Fruit fly (Drosophila melanogaster): ENCODE measurements around the gene CG43965.
A peak's percentile ranks its signal among the peaks of the same experiment; 100 is the strongest.

Gene CG43965

DNA sequence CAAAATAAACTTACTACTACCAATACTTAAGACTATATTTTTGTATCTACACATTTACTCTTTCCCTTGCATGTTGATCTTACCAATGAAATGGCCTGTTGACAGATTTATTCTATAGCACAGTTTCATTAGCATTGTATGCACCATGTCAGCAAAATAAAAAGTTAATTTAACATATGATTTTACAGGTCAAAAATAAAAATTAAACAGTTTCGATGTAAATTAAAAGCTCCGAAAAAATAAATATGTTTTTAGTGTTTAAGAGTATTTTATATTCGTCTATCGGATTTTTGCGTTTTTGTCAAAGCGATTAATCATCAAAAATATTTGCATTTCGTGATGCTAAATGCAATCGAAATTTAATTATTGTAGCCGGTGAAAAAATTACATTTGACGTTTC lies 22.7 kb upstream of the CG43965 start (continued):
- TF ChIP-seq CG31441 (GFP tag; IDR thresholded peaks at IDR 0.05) (0 out of 2 replicates have a peak, but pooled peaks have one; percentile 11), shn (GFP tag; optimal IDR thresholded peaks at IDR 0.05) (no peak), ranshi (GFP tag; IDR thresholded peaks at IDR 0.05) (no peak), CG7271 (tag; optimal IDR thresholded peaks at IDR 0.05) (no peak), Hr51 (GFP tag; optimal IDR thresholded peaks at IDR 0.05) (peak in 1 of 2 experiments; percentile 7), CG3065 (GFP tag; optimal IDR thresholded peaks at IDR 0.05) (no peak), fd64A (GFP tag; optimal IDR thresholded peaks at IDR 0.05) (no peak), prd (optimal IDR thresholded peaks at IDR 0.05) (no peak), prd (GFP tag; IDR thresholded peaks at IDR 0.05) (no peak), CG1832 (GFP tag; optimal IDR thresholded peaks at IDR 0.05) (no peak), CG2712 (tag; optimal IDR thresholded peaks at IDR 0.05) (peak; percentile 12), Doc3 (GFP tag; IDR thresholded peaks at IDR 0.05; ENCODE audit: partially characterized antibody) (no peak), dan (GFP tag; IDR thresholded peaks at IDR 0.05) (no peak), Awh (GFP tag; IDR thresholded peaks at IDR 0.05) (0 out of 2 replicates have a peak, but pooled peaks have one; percentile 9), CG1024 (GFP tag; IDR thresholded peaks at IDR 0.05) (no peak), pzg (GFP tag; optimal IDR thresholded peaks at IDR 0.05) (no peak), unpg (GFP tag; optimal IDR thresholded peaks at IDR 0.05) (no peak), dmrt11E (tag; optimal IDR thresholded peaks at IDR 0.05) (no peak), CG12391 (tag; optimal IDR thresholded peaks at IDR 0.05) (no peak), gce (GFP tag; IDR thresholded peaks at IDR 0.05) (no peak), CG6272 (GFP tag; IDR thresholded peaks at IDR 0.05) (no peak), HLH4C (GFP tag; IDR thresholded peaks at IDR 0.05; ENCODE audit: partially characterized antibody) (no peak), CG3847 (GFP tag; IDR thresholded peaks at IDR 0.05) (no peak), D19A (tag; optimal IDR thresholded peaks at IDR 0.05) (peak; percentile 91), al (GFP tag; IDR thresholded peaks at IDR 0.05) (no peak), D (optimal IDR thresholded peaks at IDR 0.05) (no peak), D (GFP tag; optimal IDR thresholded peaks at IDR 0.05) (no peak), CG14667 (GFP tag; IDR thresholded peaks at IDR 0.05) (no peak), HmgD (GFP tag; optimal IDR thresholded peaks at IDR 0.05) (no peak), CG4820 (GFP tag; optimal IDR thresholded peaks at IDR 0.05) (no peak), Adf1 (GFP tag; IDR thresholded peaks at IDR 0.05) (no peak), CG11560 (tag; IDR thresholded peaks at IDR 0.05) (no peak), Dip3 (GFP tag; optimal IDR thresholded peaks at IDR 0.05) (no peak), Hey (tag; optimal IDR thresholded peaks at IDR 0.05) (no peak), caup (GFP tag; optimal IDR thresholded peaks at IDR 0.05; ENCODE audit: severe bottlenecking) (no peak), CG2678 (tag; optimal IDR thresholded peaks at IDR 0.05) (peak; percentile 15), Usf (GFP tag; optimal IDR thresholded peaks at IDR 0.05) (no peak), gem (tag; optimal IDR thresholded peaks at IDR 0.05) (peak; percentile 26), CG4424 (GFP tag; optimal IDR thresholded peaks at IDR 0.05) (no peak), CG1529 (GFP tag; optimal IDR thresholded peaks at IDR 0.05) (no peak), CG17328 (GFP tag; IDR thresholded peaks at IDR 0.05) (no peak), CG4707 (GFP tag; optimal IDR thresholded peaks at IDR 0.05) (no peak), Sox102F (GFP tag; optimal IDR thresholded peaks at IDR 0.05) (peak; percentile 32), sr (GFP tag; IDR thresholded peaks at IDR 0.05) (no peak)
